Worm (Caenorhabditis elegans) whole organism, mixed stage, embryonic: ENCODE results near the gene spin-2.

Experiments used
- M03D4.4 ChIP-seq: sonication (generic microtip); optimal IDR thresholded peaks from 2 replicates; lab custom pipeline; 2017; ENCODE audit warnings: mild to moderate bottlenecking, missing genetic modification characterization, missing compliant biosample characterization
- bed-3 ChIP-seq: fragments of 200-800 bp; sonication (Bioruptor generic); optimal IDR thresholded peaks from 3 replicates; lab custom pipeline; 2018; ENCODE audit warnings: mild to moderate bottlenecking, missing genetic modification characterization, moderate library complexity, missing compliant biosample characterization
- blmp-1 ChIP-seq: fragments of 150-350 bp; optimal IDR thresholded peaks from 2 replicates; lab custom pipeline; 2014; ENCODE audit warnings: missing biosample characterization, missing genetic modification characterization
- ceh-39 ChIP-seq: fragments of 150-350 bp; optimal IDR thresholded peaks from 2 replicates; lab custom pipeline; 2014; ENCODE audit warnings: missing biosample characterization, missing genetic modification characterization
- ceh-43 ChIP-seq: fragments of 200-800 bp; sonication (Bioruptor generic); optimal IDR thresholded peaks from 2 replicates; lab custom pipeline; 2018; ENCODE audit warnings: mild to moderate bottlenecking, missing genetic modification characterization, moderate library complexity, missing compliant biosample characterization
- ceh-83 ChIP-seq: fragments of 200-800 bp; sonication (Bioruptor generic); optimal IDR thresholded peaks from 2 replicates; lab custom pipeline; 2018; ENCODE audit warnings: mild to moderate bottlenecking, missing genetic modification characterization, missing compliant biosample characterization
- ces-1 ChIP-seq: fragments of 150-350 bp; optimal IDR thresholded peaks from 2 replicates; lab custom pipeline; 2014; ENCODE audit warnings: missing biosample characterization, missing genetic modification reagents, missing genetic modification characterization
- cnd-1 ChIP-seq: fragments of 200-800 bp; sonication (Bioruptor generic); optimal IDR thresholded peaks from 2 replicates; lab custom pipeline; 2018; ENCODE audit warnings: mild to moderate bottlenecking, missing genetic modification characterization, missing compliant biosample characterization
- elt-1 ChIP-seq: sonication (generic microtip); optimal IDR thresholded peaks from 2 replicates; lab custom pipeline; 2017; ENCODE audit warnings: missing genetic modification characterization, mild to moderate bottlenecking, missing compliant biosample characterization, antibody characterized with exemption, moderate library complexity, borderline replicate concordance; ENCODE audit not compliant: insufficient read depth
- elt-3 ChIP-seq: fragments of 150-350 bp; optimal IDR thresholded peaks from 2 replicates; lab custom pipeline; 2014; ENCODE audit warnings: missing biosample characterization, missing genetic modification characterization
- ham-2 ChIP-seq: fragments of 200-800 bp; sonication (Bioruptor generic); optimal IDR thresholded peaks from 2 replicates; lab custom pipeline; 2018; ENCODE audit warnings: mild to moderate bottlenecking, missing genetic modification characterization, missing compliant biosample characterization
- hlh-1 ChIP-seq: fragments of 150-350 bp; optimal IDR thresholded peaks from 2 replicates; lab custom pipeline; 2014; ENCODE audit warnings: missing biosample characterization, missing genetic modification reagents, missing genetic modification characterization
- lin-13 ChIP-seq: fragments of 150-350 bp; optimal IDR thresholded peaks from 2 replicates; lab custom pipeline; 2014; ENCODE audit warnings: missing biosample characterization, missing genetic modification characterization
- lin-32 ChIP-seq: fragments of 200-800 bp; sonication (Bioruptor generic); optimal IDR thresholded peaks from 2 replicates; lab custom pipeline; 2018; ENCODE audit warnings: mild to moderate bottlenecking, missing genetic modification characterization, missing compliant biosample characterization
- lsy-2 ChIP-seq: fragments of 150-350 bp; optimal IDR thresholded peaks from 2 replicates; lab custom pipeline; 2014; ENCODE audit warnings: missing biosample characterization, missing genetic modification characterization
- mab-5 ChIP-seq: fragments of 150-350 bp; optimal IDR thresholded peaks from 2 replicates; lab custom pipeline; 2014; ENCODE audit warnings: missing biosample characterization, missing genetic modification characterization
- mep-1 ChIP-seq: fragments of 150-350 bp; optimal IDR thresholded peaks from 2 replicates; lab custom pipeline; 2017; ENCODE audit warnings: missing biosample characterization, missing genetic modification reagents, missing genetic modification characterization, inconsistent platforms
- nhr-12 ChIP-seq: fragments of 150-350 bp; optimal IDR thresholded peaks from 2 replicates; lab custom pipeline; 2014; ENCODE audit warnings: missing biosample characterization, missing genetic modification characterization
- nhr-2 ChIP-seq: fragments of 150-350 bp; optimal IDR thresholded peaks from 2 replicates; lab custom pipeline; 2014; ENCODE audit warnings: missing biosample characterization, missing genetic modification characterization
- nhr-237 ChIP-seq: fragments of 150-350 bp; optimal IDR thresholded peaks from 2 replicates; lab custom pipeline; 2014; ENCODE audit warnings: missing biosample characterization, missing genetic modification characterization
- nhr-28 ChIP-seq: fragments of 150-350 bp; optimal IDR thresholded peaks from 2 replicates; lab custom pipeline; 2014; ENCODE audit warnings: missing biosample characterization, missing genetic modification characterization
- pha-4 ChIP-seq: fragments of 150-350 bp; optimal IDR thresholded peaks from 2 replicates; lab custom pipeline; 2018; ENCODE audit warnings: missing biosample characterization, missing genetic modification reagents, missing genetic modification characterization
- sem-2 ChIP-seq: fragments of 200-800 bp; sonication (Bioruptor generic); optimal IDR thresholded peaks from 2 replicates; lab custom pipeline; 2018; ENCODE audit warnings: mild to moderate bottlenecking, missing genetic modification characterization, missing compliant biosample characterization
- snpc-4 ChIP-seq: fragments of 150-350 bp; optimal IDR thresholded peaks from 2 replicates; lab custom pipeline; 2014; ENCODE audit warnings: missing biosample characterization, missing genetic modification characterization
- sptf-1 ChIP-seq: sonication (generic microtip); optimal IDR thresholded peaks from 2 replicates; lab custom pipeline; 2017; ENCODE audit warnings: mild to moderate bottlenecking, missing genetic modification characterization, moderate library complexity, missing compliant biosample characterization
- tbx-8 ChIP-seq: fragments of 200-800 bp; sonication (Bioruptor generic); optimal IDR thresholded peaks from 2 replicates; lab custom pipeline; 2018; ENCODE audit warnings: mild to moderate bottlenecking, missing genetic modification characterization, moderate library complexity, missing compliant biosample characterization
- unc-120 ChIP-seq: sonication (generic microtip); optimal IDR thresholded peaks from 2 replicates; lab custom pipeline; 2017; ENCODE audit warnings: missing genetic modification characterization, missing compliant biosample characterization; ENCODE audit not compliant: poor library complexity, severe bottlenecking
- unc-39 ChIP-seq: fragments of 150-350 bp; optimal IDR thresholded peaks from 2 replicates; lab custom pipeline; 2014; ENCODE audit warnings: missing biosample characterization, missing genetic modification characterization
- unc-62 ChIP-seq: fragments of 150-350 bp; optimal IDR thresholded peaks from 2 replicates; lab custom pipeline; 2014; ENCODE audit warnings: missing biosample characterization, missing genetic modification reagents, missing genetic modification characterization
- zip-8 ChIP-seq: fragments of 150-350 bp; optimal IDR thresholded peaks from 2 replicates; lab custom pipeline; 2014; ENCODE audit warnings: missing biosample characterization, missing genetic modification characterization
- ztf-11 ChIP-seq: fragments of 150-350 bp; optimal IDR thresholded peaks from 2 replicates; lab custom pipeline; 2014; ENCODE audit warnings: missing biosample characterization, missing genetic modification characterization

Gene spin-2

DNA sequence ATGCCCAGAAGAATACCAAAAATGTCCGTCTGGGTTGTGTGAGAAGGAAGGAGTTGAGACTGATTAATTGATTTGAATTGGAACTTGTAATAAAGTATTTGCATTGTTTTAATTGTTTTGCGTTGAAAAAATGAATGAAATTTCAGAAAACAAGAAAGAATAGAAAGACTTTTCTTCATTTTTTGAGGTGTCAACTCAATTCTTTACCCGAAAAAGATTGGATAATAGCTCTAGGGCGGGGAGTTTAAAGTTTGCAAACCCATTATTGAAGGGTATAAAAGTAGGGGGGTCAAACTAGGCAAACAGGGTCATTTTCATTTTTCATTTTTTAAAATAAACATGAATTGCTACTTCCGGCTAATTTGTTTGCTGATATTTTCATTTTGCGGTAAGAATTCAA lies 38.6 kb upstream of the spin-2 start, which contains the start of gene scl-10:
TSS of gene scl-10 (plus strand) at position 301 of the 400 bp plus-strand sequence.
- no peak for TF ChIP-seq tbx-8 (GFP tag; lab: Kevin White, UChicago)
- TF ChIP-seq ceh-43 (GFP tag; lab: Kevin White, UChicago): no peak
- no peak for TF ChIP-seq nhr-2
- no peak for TF ChIP-seq elt-1 (tag; lab: Kevin White, UChicago)
- no peak for TF ChIP-seq ztf-11 (tag; lab: Kevin White, UChicago)
- no peak for TF ChIP-seq sptf-1
- no peak for TF ChIP-seq ham-2
- TF ChIP-seq mab-5 (tag; lab: Kevin White, UChicago): no peak
- TF ChIP-seq snpc-4 (tag; lab: Kevin White, UChicago): no peak
- no peak for TF ChIP-seq nhr-12
- TF ChIP-seq unc-120 (tag; lab: Kevin White, UChicago): no peak
- no peak for TF ChIP-seq lin-13 (tag; lab: Kevin White, UChicago)
- no peak for TF ChIP-seq pha-4 (tag; lab: Kevin White, UChicago)

ce11 chrIV:13051073-13051472 lies 35.7 kb upstream of the spin-2 start, which contains the start of gene scl-11:
scl-11 (plus strand) TSS chrIV:13051373.
- no peak for TF ChIP-seq nhr-12
- TF ChIP-seq nhr-237: no peak
- no peak for TF ChIP-seq ceh-39 (tag; lab: Kevin White, UChicago)
- no peak for TF ChIP-seq M03D4.4 (tag; lab: Kevin White, UChicago)
- no peak for TF ChIP-seq ceh-83
- no peak for TF ChIP-seq nhr-28 (tag; lab: Kevin White, UChicago)
- no peak for TF ChIP-seq cnd-1 (tag; lab: Kevin White, UChicago)
- no peak for TF ChIP-seq bed-3 (GFP tag; lab: Kevin White, UChicago)
- TF ChIP-seq lin-32: no peak
- TF ChIP-seq nhr-2: no peak
- TF ChIP-seq snpc-4 (tag; lab: Kevin White, UChicago): no peak
- no peak for TF ChIP-seq ces-1 (GFP tag; lab: Kevin White, UChicago)
- no peak for TF ChIP-seq elt-3 (tag; lab: Kevin White, UChicago)
- TF ChIP-seq lin-13 (tag; lab: Kevin White, UChicago): no peak
- TF ChIP-seq hlh-1 (tag; lab: Kevin White, UChicago): no peak

DNA sequence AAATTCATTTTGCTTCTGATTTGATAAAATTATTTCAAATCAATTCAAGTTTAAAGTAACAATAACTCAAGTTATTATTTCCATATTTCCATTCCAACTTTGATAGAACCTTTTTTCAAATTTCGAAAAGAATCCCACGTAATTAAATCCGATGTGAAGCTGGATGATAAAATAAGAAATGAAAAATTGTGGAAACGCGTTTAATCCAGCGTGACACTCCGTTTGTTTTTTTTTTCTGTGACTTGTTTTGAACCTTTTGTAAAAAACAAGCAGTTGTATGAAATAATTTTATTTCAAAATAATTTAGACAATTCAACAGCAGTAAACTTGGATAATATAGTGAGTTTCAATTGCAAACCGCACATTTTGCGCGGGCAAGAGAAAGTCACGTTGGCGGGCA lies 34.2 kb upstream of the spin-2 start, which contains the start of gene F49E11.7:
TSS of gene F49E11.7 (plus strand) at position 301 of the 400 bp plus-strand sequence.
- TF ChIP-seq ceh-43 (GFP tag; lab: Kevin White, UChicago): no peak
- no peak for TF ChIP-seq hlh-1 (tag; lab: Kevin White, UChicago)
- TF ChIP-seq sptf-1: no peak
- TF ChIP-seq snpc-4 (tag; lab: Kevin White, UChicago): no peak
- no peak for TF ChIP-seq ces-1 (GFP tag; lab: Kevin White, UChicago)
- no peak for TF ChIP-seq lsy-2 (tag; lab: Kevin White, UChicago)
- no peak for TF ChIP-seq sem-2 (GFP tag; lab: Kevin White, UChicago)
- TF ChIP-seq nhr-28 (tag; lab: Kevin White, UChicago): no peak
- TF ChIP-seq ceh-39 (tag; lab: Kevin White, UChicago): no peak
- no peak for TF ChIP-seq M03D4.4 (tag; lab: Kevin White, UChicago)
- no peak for TF ChIP-seq zip-8 (tag; lab: Kevin White, UChicago)
- TF ChIP-seq unc-120 (tag; lab: Kevin White, UChicago): no peak
- TF ChIP-seq ham-2: no peak
- TF ChIP-seq nhr-237: no peak
- no peak for TF ChIP-seq lin-32
- TF ChIP-seq pha-4 (tag; lab: Kevin White, UChicago): no peak
- TF ChIP-seq ztf-11 (tag; lab: Kevin White, UChicago): no peak
- no peak for TF ChIP-seq unc-62 (GFP tag; lab: Kevin White, UChicago)

- TF ChIP-seq lin-13 (tag; lab: Kevin White, UChicago) (no peak), mab-5 (tag; lab: Kevin White, UChicago) (no peak), tbx-8 (GFP tag; lab: Kevin White, UChicago) (no peak), nhr-2 (no peak), lin-32 (no peak), nhr-237 (no peak), zip-8 (tag; lab: Kevin White, UChicago) (no peak), ceh-43 (GFP tag; lab: Kevin White, UChicago) (no peak), hlh-1 (tag; lab: Kevin White, UChicago) (no peak), ces-1 (GFP tag; lab: Kevin White, UChicago) (no peak), blmp-1 (tag; lab: Kevin White, UChicago) (no peak), nhr-12 (no peak), sptf-1 (no peak), unc-39 (tag; lab: Kevin White, UChicago) (no peak), mep-1 (no peak), unc-120 (tag; lab: Kevin White, UChicago) (no peak), nhr-28 (tag; lab: Kevin White, UChicago) (no peak)
- TF ChIP-seq, all 35 proteins: peak for 0
Measured at ce11 chrIV:13056026-13056425, 30.8 kb upstream of the spin-2 start, which contains the start of gene scl-1. scl-1 (plus strand) TSS chrIV:13056326.
